Worm (Caenorhabditis elegans) whole organism, L1 larva: Measurements from ENCODE around the gene wee-1.1.

Source experiments
- C04F5.9 ChIP-seq: sonication (generic microtip); optimal IDR thresholded peaks from 2 replicates; lab custom pipeline; 2016; ENCODE audit warnings: missing genetic modification characterization, missing compliant biosample characterization
- F16B12.6 ChIP-seq: fragments of 150-350 bp; optimal IDR thresholded peaks from 2 replicates; lab custom pipeline; 2014; ENCODE audit warnings: missing biosample characterization, missing genetic modification characterization
- aha-1 ChIP-seq: fragments of 150-350 bp; optimal IDR thresholded peaks from 2 replicates; lab custom pipeline; 2014; ENCODE audit warnings: missing biosample characterization, missing genetic modification characterization
- alr-1 ChIP-seq: fragments of 200-800 bp; sonication (Bioruptor generic); optimal IDR thresholded peaks from 2 replicates; lab custom pipeline; 2018; ENCODE audit warnings: borderline replicate concordance, mild to moderate bottlenecking, missing genetic modification characterization, missing compliant biosample characterization
- aly-2 ChIP-seq: fragments of 150-350 bp; optimal IDR thresholded peaks from 2 replicates; lab custom pipeline; 2014; ENCODE audit warnings: missing biosample characterization, missing genetic modification characterization
- ama-1 ChIP-seq: fragments of 150-350 bp; optimal IDR thresholded peaks from 2 replicates; lab custom pipeline; 2014
- blmp-1 ChIP-seq: fragments of 150-350 bp; optimal IDR thresholded peaks from 2 replicates; lab custom pipeline; 2014; ENCODE audit warnings: missing biosample characterization, missing genetic modification characterization
- ceh-90 ChIP-seq: sonication (generic microtip); optimal IDR thresholded peaks from 2 replicates; lab custom pipeline; 2016; ENCODE audit warnings: missing genetic modification characterization, missing compliant biosample characterization
- ces-1 ChIP-seq: fragments of 150-350 bp; optimal IDR thresholded peaks from 2 replicates; lab custom pipeline; 2014; ENCODE audit warnings: missing biosample characterization, missing genetic modification reagents, missing genetic modification characterization
- dpl-1 ChIP-seq, 3 experiments: fragments of 150-350 bp in 2 of 3; sonication (generic microtip) in 1 of 3; optimal IDR thresholded peaks; 2 replicates each; lab custom pipeline; 2014 to 2017; ENCODE audit warnings: missing biosample characterization in 3 of 3, missing genetic modification characterization in 3 of 3, missing genetic modification reagents in 3 of 3
- dsc-1 ChIP-seq: sonication (generic microtip); optimal IDR thresholded peaks from 2 replicates; lab custom pipeline; 2016; ENCODE audit warnings: mild to moderate bottlenecking, missing genetic modification characterization, missing compliant biosample characterization
- efl-1 ChIP-seq, 4 experiments: fragments of 150-350 bp; optimal IDR thresholded peaks in 3 of 4; peaks in 1 of 4; 1 replicate in 1 of 4; 2 replicates in 3 of 4; lab custom pipeline; 2014; ENCODE audit warnings: missing biosample characterization in 2 of 4, missing genetic modification characterization in 2 of 4, missing genetic modification reagents in 2 of 4
- egl-27 ChIP-seq, 2 experiments: fragments of 150-350 bp in 1 of 2; sonication (generic microtip); optimal IDR thresholded peaks; 3 replicates each; lab custom pipeline; 2017 to 2018; ENCODE audit warnings: missing biosample characterization in 2 of 2, missing genetic modification characterization in 2 of 2, missing genetic modification reagents in 2 of 2
- elt-2 ChIP-seq: sonication (generic microtip); optimal IDR thresholded peaks from 2 replicates; lab custom pipeline; 2016; ENCODE audit warnings: missing genetic modification characterization, mild to moderate bottlenecking, inconsistent platforms, missing compliant biosample characterization, missing genetic modification reagents
- elt-3 ChIP-seq, 6 experiments: fragments of 150-350 bp in 1 of 6; sonication (generic microtip); optimal IDR thresholded peaks; 2 replicates each; lab custom pipeline; 2017 to 2018; ENCODE audit warnings: missing biosample characterization in 6 of 6, missing genetic modification characterization in 6 of 6, inconsistent platforms in 1 of 6
- ets-5 ChIP-seq: fragments of 200-800 bp; sonication (Bioruptor generic); IDR thresholded peaks from 2 replicates; pipeline ENCODE4 v1.3.6; 2022; ENCODE audit warnings: missing genetic modification characterization, missing compliant biosample characterization
- fkh-8 ChIP-seq: sonication (generic microtip); optimal IDR thresholded peaks from 2 replicates; lab custom pipeline; 2016; ENCODE audit warnings: mild to moderate bottlenecking, missing genetic modification characterization, missing compliant biosample characterization
- fos-1 ChIP-seq: fragments of 150-350 bp; optimal IDR thresholded peaks from 2 replicates; lab custom pipeline; 2014; ENCODE audit warnings: missing biosample characterization, missing genetic modification characterization
- jun-1 ChIP-seq: fragments of 150-350 bp; optimal IDR thresholded peaks from 2 replicates; lab custom pipeline; 2014; ENCODE audit warnings: missing biosample characterization, missing genetic modification reagents, missing genetic modification characterization
- lin-14 ChIP-seq: fragments of 200-800 bp; sonication (Bioruptor generic); optimal IDR thresholded peaks from 2 replicates; lab custom pipeline; 2018; ENCODE audit warnings: mild to moderate bottlenecking, missing genetic modification characterization, moderate library complexity, missing compliant biosample characterization
- lin-35 ChIP-seq, 2 experiments: fragments of 150-350 bp; optimal IDR thresholded peaks; 2 replicates each; lab custom pipeline; 2014; ENCODE audit warnings: missing biosample characterization in 2 of 2, missing genetic modification characterization in 2 of 2, missing genetic modification reagents in 2 of 2
- lin-39 ChIP-seq: fragments of 150-350 bp; optimal IDR thresholded peaks from 2 replicates; lab custom pipeline; 2014; ENCODE audit warnings: missing biosample characterization, missing genetic modification reagents, missing genetic modification characterization
- lsy-2 ChIP-seq, 2 experiments: fragments of 150-350 bp; optimal IDR thresholded peaks; 2 replicates each; lab custom pipeline; 2014; ENCODE audit warnings: missing biosample characterization in 2 of 2, missing genetic modification characterization in 2 of 2
- mdl-1 ChIP-seq, 2 experiments: fragments of 150-350 bp; optimal IDR thresholded peaks; 2 replicates each; lab custom pipeline; 2014 to 2017; ENCODE audit warnings: missing biosample characterization in 2 of 2, missing genetic modification characterization in 2 of 2, inconsistent platforms in 1 of 2
- nhr-11 ChIP-seq: fragments of 150-350 bp; optimal IDR thresholded peaks from 2 replicates; lab custom pipeline; 2014; ENCODE audit warnings: missing biosample characterization, missing genetic modification characterization
- nhr-19 ChIP-seq: fragments of 200-800 bp; sonication (Bioruptor generic); conservative IDR thresholded peaks from 2 replicates; pipeline ENCODE4 v1.3.6; 2022; ENCODE audit warnings: missing genetic modification characterization, missing compliant biosample characterization
- nhr-20 ChIP-seq: sonication (generic microtip); optimal IDR thresholded peaks from 2 replicates; lab custom pipeline; 2016; ENCODE audit warnings: mild to moderate bottlenecking, missing genetic modification characterization, missing compliant biosample characterization
- nhr-237 ChIP-seq: fragments of 150-350 bp; optimal IDR thresholded peaks from 2 replicates; lab custom pipeline; 2014; ENCODE audit warnings: missing biosample characterization, missing genetic modification characterization
- nhr-47 ChIP-seq: sonication (generic microtip); optimal IDR thresholded peaks from 2 replicates; lab custom pipeline; 2016; ENCODE audit warnings: mild to moderate bottlenecking, missing genetic modification characterization, moderate library complexity, missing compliant biosample characterization
- nhr-71 ChIP-seq: sonication (generic microtip); optimal IDR thresholded peaks from 2 replicates; lab custom pipeline; 2016; ENCODE audit warnings: mild to moderate bottlenecking, missing genetic modification characterization, moderate library complexity, missing compliant biosample characterization
- nhr-76 ChIP-seq: sonication (generic microtip); optimal IDR thresholded peaks from 2 replicates; lab custom pipeline; 2017; ENCODE audit warnings: missing biosample characterization, missing genetic modification characterization
- nhr-77 ChIP-seq: fragments of 150-350 bp; optimal IDR thresholded peaks from 2 replicates; lab custom pipeline; 2014; ENCODE audit warnings: missing biosample characterization, missing genetic modification characterization
- nhr-84 ChIP-seq: sonication (generic microtip); optimal IDR thresholded peaks from 2 replicates; lab custom pipeline; 2017; ENCODE audit warnings: missing biosample characterization, missing genetic modification characterization
- nhr-85 ChIP-seq: sonication (generic microtip); peaks from one replicate; lab custom pipeline; 2016; ENCODE audit warnings: missing genetic modification characterization, inconsistent platforms, missing compliant biosample characterization
- pax-3 ChIP-seq: fragments of 200-800 bp; sonication (Bioruptor generic); optimal IDR thresholded peaks from 2 replicates; lab custom pipeline; 2018; ENCODE audit warnings: mild to moderate bottlenecking, missing genetic modification characterization, moderate library complexity, missing compliant biosample characterization
- snpc-4 ChIP-seq: fragments of 150-350 bp; optimal IDR thresholded peaks from 2 replicates; lab custom pipeline; 2014; ENCODE audit warnings: missing biosample characterization, missing genetic modification characterization
- snu-23 ChIP-seq: sonication (generic microtip); optimal IDR thresholded peaks from 2 replicates; lab custom pipeline; 2016; ENCODE audit warnings: missing genetic modification characterization, missing compliant biosample characterization
- sox-4 ChIP-seq: sonication (generic microtip); optimal IDR thresholded peaks from 2 replicates; lab custom pipeline; 2016; ENCODE audit warnings: missing genetic modification characterization, missing compliant biosample characterization
- swsn-7 ChIP-seq: sonication (generic microtip); optimal IDR thresholded peaks from 2 replicates; lab custom pipeline; 2016; ENCODE audit warnings: missing genetic modification characterization, missing compliant biosample characterization
- tlp-1 ChIP-seq: fragments of 150-350 bp; optimal IDR thresholded peaks from 2 replicates; lab custom pipeline; 2014; ENCODE audit warnings: missing biosample characterization, missing genetic modification characterization
- unc-130 ChIP-seq: fragments of 150-350 bp; optimal IDR thresholded peaks from 2 replicates; lab custom pipeline; 2017; ENCODE audit warnings: missing biosample characterization, missing genetic modification characterization, inconsistent platforms
- unc-30 ChIP-seq: sonication (generic microtip); optimal IDR thresholded peaks from 2 replicates; lab custom pipeline; 2017; ENCODE audit warnings: missing biosample characterization, missing genetic modification characterization
- unc-86 ChIP-seq: sonication (generic microtip); optimal IDR thresholded peaks from 2 replicates; lab custom pipeline; 2016; ENCODE audit warnings: missing genetic modification characterization, missing compliant biosample characterization
- vab-15 ChIP-seq: sonication (generic microtip); optimal IDR thresholded peaks from 2 replicates; lab custom pipeline; 2017; ENCODE audit warnings: missing genotype, mild to moderate bottlenecking, missing genetic modification characterization, missing compliant biosample characterization
- xbp-1 ChIP-seq: sonication (generic microtip); optimal IDR thresholded peaks from 2 replicates; lab custom pipeline; 2016; ENCODE audit warnings: missing genetic modification characterization, missing compliant biosample characterization
- ztf-11 ChIP-seq, 2 experiments: sonication (generic microtip); optimal IDR thresholded peaks; 2 replicates each; lab custom pipeline; 2016 to 2017; ENCODE audit warnings: missing genetic modification characterization in 2 of 2, missing biosample characterization in 1 of 2, missing compliant biosample characterization in 1 of 2

Gene wee-1.1

DNA sequence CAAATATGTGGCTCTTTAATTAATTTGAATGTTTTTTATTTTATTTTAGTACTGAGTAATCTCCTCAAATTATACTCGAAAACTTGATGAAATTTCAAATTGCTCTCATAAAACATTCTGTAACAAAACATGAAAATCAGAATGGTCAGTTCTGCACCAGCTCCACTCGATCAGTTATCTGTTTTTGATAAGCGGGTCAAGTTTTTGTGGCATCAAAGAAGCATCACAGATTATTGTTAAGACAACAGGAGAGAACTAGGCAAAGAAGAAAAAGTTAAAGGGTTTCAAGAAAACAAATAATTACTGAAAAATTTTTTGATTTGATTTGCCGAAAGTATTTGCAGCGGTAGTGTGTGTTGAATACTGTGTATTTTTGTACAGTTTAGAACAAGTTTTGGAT, 23.8 kb upstream of the wee-1.1 start:
- no peak for TF ChIP-seq aha-1 (tag; lab: Kevin White, UChicago)
- no peak for TF ChIP-seq fkh-8 (tag; lab: Kevin White, UChicago)
- TF ChIP-seq lin-35 (GFP tag; optimal IDR thresholded peaks at IDR 0.05; lab: Kevin White, UChicago) = peak in 1 of 2 experiments; percentile 3
- TF ChIP-seq nhr-47 = no peak
- TF ChIP-seq unc-86 (tag; lab: Kevin White, UChicago) = no peak
- peak; percentile 63 for TF ChIP-seq elt-2 (tag; lab: Kevin White, UChicago)
- TF ChIP-seq nhr-19 (GFP tag; lab: Robert Waterston, UW) = peak; percentile 62
- TF ChIP-seq elt-3 (tag; optimal IDR thresholded peaks at IDR 0.05; lab: Kevin White, UChicago) = no peak
- no peak for TF ChIP-seq ama-1 (lab: Kevin White, UChicago)
- TF ChIP-seq ets-5 (GFP tag; lab: Robert Waterston, UW) = no peak
- TF ChIP-seq snpc-4 (tag; lab: Kevin White, UChicago) = no peak

ce11 chrII:9606485-9607036, 23.2 kb upstream of the wee-1.1 start:
- TF ChIP-seq ceh-90 (no peak), unc-30 (no peak), efl-1 (optimal IDR thresholded peaks at IDR 0.05; lab: Kevin White, UChicago) (no peak), efl-1 (GFP tag; optimal IDR thresholded peaks at IDR 0.05 in 1 of 2; lab: Kevin White, UChicago) (peak in 1 of 2 experiments; percentile 42), mdl-1 (tag; optimal IDR thresholded peaks at IDR 0.05; lab: Kevin White, UChicago) (no peak), nhr-11 (tag; lab: Kevin White, UChicago) (no peak), lin-35 (GFP tag; optimal IDR thresholded peaks at IDR 0.05; lab: Kevin White, UChicago) (peak in 1 of 2 experiments; percentile 44), fos-1 (tag; lab: Kevin White, UChicago) (no peak)
- TF ChIP-seq, all 84 proteins: peak for 2

DNA sequence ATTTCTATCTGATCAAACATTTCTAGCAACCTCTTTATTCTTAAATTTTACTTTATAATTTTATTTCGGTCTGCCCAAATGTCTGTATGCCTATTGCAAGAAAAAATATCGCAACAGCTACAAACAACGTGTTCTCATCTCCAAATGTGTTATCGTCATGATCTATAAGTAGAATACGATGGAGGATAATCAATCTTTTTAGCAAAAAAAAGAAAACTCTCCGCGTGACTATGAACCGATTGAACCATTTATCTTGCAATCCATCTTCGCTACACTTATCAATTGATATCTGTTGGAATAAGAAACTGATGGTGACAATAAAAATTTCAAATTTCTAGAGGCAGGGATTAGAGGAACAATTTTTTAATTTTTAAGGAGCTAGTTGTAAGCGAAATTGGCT, 22.6 kb upstream of the wee-1.1 start:
- no peak for TF ChIP-seq elt-2 (tag; lab: Kevin White, UChicago)
- TF ChIP-seq sox-4 = no peak
- peak; percentile 39 for TF ChIP-seq nhr-19 (GFP tag; lab: Robert Waterston, UW)
- peak in 3 of 6 experiments; percentile 8 to 85 (median 51) for TF ChIP-seq elt-3 (tag; optimal IDR thresholded peaks at IDR 0.05; lab: Kevin White, UChicago)
- peak; percentile 47 for TF ChIP-seq lin-39 (tag; lab: Kevin White, UChicago)
- no peak for TF ChIP-seq ceh-90
- TF ChIP-seq nhr-20 (tag; lab: Kevin White, UChicago) = peak; percentile 74
- peak; percentile 43 for TF ChIP-seq lin-14 (GFP tag; lab: Kevin White, UChicago)
- TF ChIP-seq jun-1 = no peak
- no peak for TF ChIP-seq nhr-11 (tag; lab: Kevin White, UChicago)
- no peak for TF ChIP-seq alr-1 (tag; lab: Kevin White, UChicago)
- TF ChIP-seq snu-23 = peak; percentile 8
- TF ChIP-seq efl-1 (optimal IDR thresholded peaks at IDR 0.05; lab: Kevin White, UChicago) = no peak
- TF ChIP-seq efl-1 (GFP tag; optimal IDR thresholded peaks at IDR 0.05 in 1 of 2; lab: Kevin White, UChicago) = no peak
- peak; percentile 45 for TF ChIP-seq nhr-71 (tag; lab: Kevin White, UChicago)
- peak in 1 of 2 experiments; percentile 32 for TF ChIP-seq lsy-2 (tag; optimal IDR thresholded peaks at IDR 0.05; lab: Kevin White, UChicago)
- TF ChIP-seq fos-1 (tag; lab: Kevin White, UChicago) = no peak
- peak; percentile 78 for TF ChIP-seq blmp-1 (tag; lab: Kevin White, UChicago)
- TF ChIP-seq nhr-76 (tag; lab: Kevin White, UChicago) = no peak
- no peak for TF ChIP-seq nhr-237
- TF ChIP-seq xbp-1 (tag; lab: Kevin White, UChicago) = no peak
- TF ChIP-seq F16B12.6 (tag; lab: Kevin White, UChicago) = no peak
- peak; percentile 88 for TF ChIP-seq nhr-85 (tag; lab: Kevin White, UChicago)
- no peak for TF ChIP-seq C04F5.9
- peak in 1 of 2 experiments; percentile 7 for TF ChIP-seq lin-35 (GFP tag; optimal IDR thresholded peaks at IDR 0.05; lab: Kevin White, UChicago)
- no peak for TF ChIP-seq nhr-77 (tag; lab: Kevin White, UChicago)

DNA sequence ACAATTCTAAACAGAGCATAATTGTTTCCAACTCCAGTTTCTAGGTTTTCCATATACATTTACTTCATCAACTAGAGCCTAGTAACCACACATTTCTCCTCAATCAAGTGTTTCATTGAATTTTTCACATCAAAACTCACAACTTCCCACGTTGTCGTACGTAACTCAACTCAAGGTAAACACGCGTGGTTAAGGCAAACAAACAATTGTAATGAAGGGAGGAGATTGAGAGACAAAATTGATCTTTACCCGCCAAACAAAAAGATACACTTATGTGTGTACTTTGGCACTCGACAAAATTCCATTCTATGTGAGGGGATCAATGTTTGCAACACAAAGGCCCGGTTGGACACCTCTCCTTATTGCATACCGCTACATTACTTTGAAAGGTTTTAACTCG, 22.0 kb upstream of the wee-1.1 start, which contains the start of gene nhr-19:
Gene nhr-19 (minus strand): TSS at position 191 of the 400 bp plus-strand sequence.
- TF ChIP-seq egl-27 (tag; optimal IDR thresholded peaks at IDR 0.05; lab: Kevin White, UChicago) (no peak), pax-3 (no peak), ets-5 (GFP tag; lab: Robert Waterston, UW) (no peak), ztf-11 (tag; optimal IDR thresholded peaks at IDR 0.05; lab: Kevin White, UChicago) (no peak), aly-2 (no peak), dpl-1 (GFP tag; optimal IDR thresholded peaks at IDR 0.05; lab: Kevin White, UChicago) (no peak), elt-2 (tag; lab: Kevin White, UChicago) (no peak), unc-130 (no peak), vab-15 (tag; lab: Kevin White, UChicago) (no peak), ces-1 (GFP tag; lab: Kevin White, UChicago) (no peak), swsn-7 (tag; lab: Kevin White, UChicago) (no peak), nhr-85 (tag; lab: Kevin White, UChicago) (no peak), nhr-84 (tag; lab: Kevin White, UChicago) (no peak), tlp-1 (tag; lab: Kevin White, UChicago) (no peak), fkh-8 (tag; lab: Kevin White, UChicago) (no peak), nhr-11 (tag; lab: Kevin White, UChicago) (no peak), unc-30 (no peak), dsc-1 (tag; lab: Kevin White, UChicago) (no peak), aha-1 (tag; lab: Kevin White, UChicago) (no peak), F16B12.6 (tag; lab: Kevin White, UChicago) (no peak)
